Worm (Caenorhabditis elegans): ENCODE measurements around the gene bath-42.

DNA sequence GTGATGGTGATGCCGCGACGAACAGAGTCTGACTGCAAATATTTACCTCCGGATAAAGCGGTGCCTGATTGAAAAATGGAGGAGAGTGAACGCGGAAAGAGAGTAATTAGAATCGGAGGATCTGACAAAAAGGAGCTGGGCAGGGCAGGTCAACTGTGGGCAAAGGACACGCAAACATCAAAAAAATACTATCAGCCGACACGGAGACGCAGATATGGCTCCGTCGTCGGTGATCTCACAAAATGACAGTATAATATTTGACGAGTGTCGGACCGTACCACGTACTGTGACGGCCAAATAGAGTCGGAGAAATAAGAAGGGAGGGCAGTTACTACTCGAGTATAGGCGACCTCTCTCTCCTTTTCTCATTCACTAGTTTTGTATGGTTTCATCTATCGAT, 30.7 kb downstream of the bath-42 start:
- TF ChIP-seq nfya-1 (tag; optimal IDR thresholded peaks at IDR 0.05): no peak
- TF ChIP-seq nhr-11 (tag; optimal IDR thresholded peaks at IDR 0.05): no peak
- TF ChIP-seq che-1 (tag; optimal IDR thresholded peaks at IDR 0.05): no peak
- TF ChIP-seq hlh-15 (tag; optimal IDR thresholded peaks at IDR 0.05): no peak
- no peak for TF ChIP-seq elt-2 (tag; optimal IDR thresholded peaks at IDR 0.05)
- peak; percentile 2 for TF ChIP-seq tbx-2 (tag; optimal IDR thresholded peaks at IDR 0.05)
- no peak for TF ChIP-seq ets-4 (tag; optimal IDR thresholded peaks at IDR 0.05)
- TF ChIP-seq unc-86 (tag; optimal IDR thresholded peaks at IDR 0.05): no peak
- no peak for TF ChIP-seq rnt-1 (tag; optimal IDR thresholded peaks at IDR 0.05)
- TF ChIP-seq unc-55 (GFP tag; optimal IDR thresholded peaks at IDR 0.05): no peak
- TF ChIP-seq dve-1 (tag; optimal IDR thresholded peaks at IDR 0.05): no peak
- no peak for TF ChIP-seq ama-1 (optimal IDR thresholded peaks at IDR 0.05)
- peak; percentile 32 for TF ChIP-seq pha-2 (tag; optimal IDR thresholded peaks at IDR 0.05)
- TF ChIP-seq ref-2 (tag; optimal IDR thresholded peaks at IDR 0.05): no peak
